Fruit fly (Drosophila melanogaster) whole organism, embryonic: ENCODE data around the gene CdGAPr.
A peak's percentile ranks its signal among the peaks of the same experiment; 100 is the strongest.

Experiments used
- Abd-B ChIP-seq: fragments of 200-800 bp; sonication (Bioruptor generic); optimal IDR thresholded peaks from 2 replicates; lab custom pipeline; 2018; ENCODE audit warnings: missing biosample characterization, mild to moderate bottlenecking, missing genetic modification characterization, moderate library complexity
- CG10565 ChIP-seq: fragments of 200-800 bp; sonication (Bioruptor generic); optimal IDR thresholded peaks from 3 replicates; lab custom pipeline; 2016; ENCODE audit warnings: missing biosample characterization, mild to moderate bottlenecking, missing genetic modification characterization
- CG11085 ChIP-seq: fragments of 200-800 bp; sonication (Bioruptor generic); IDR thresholded peaks from 2 replicates; pipeline ENCODE4 v1.3.6; 2022; ENCODE audit warnings: missing biosample characterization, missing genetic modification characterization
- CG12236 ChIP-seq: fragments of 200-800 bp; sonication (Bioruptor generic); optimal IDR thresholded peaks from 2 replicates; lab custom pipeline; 2016; ENCODE audit warnings: missing biosample characterization, missing genetic modification characterization
- CG12391 ChIP-seq: fragments of 200-800 bp; sonication (Bioruptor generic); optimal IDR thresholded peaks from 3 replicates; lab custom pipeline; 2018; ENCODE audit warnings: missing biosample characterization, mild to moderate bottlenecking, missing genetic modification characterization, moderate library complexity
- CG12659 ChIP-seq: fragments of 200-800 bp; sonication (Bioruptor generic); optimal IDR thresholded peaks from 3 replicates; lab custom pipeline; 2017; ENCODE audit warnings: mild to moderate bottlenecking, missing biosample characterization, missing genetic modification reagents, missing genetic modification characterization
- CG13894 ChIP-seq: fragments of 200-800 bp; sonication (Bioruptor generic); optimal IDR thresholded peaks from 3 replicates; lab custom pipeline; 2018; ENCODE audit warnings: missing biosample characterization, mild to moderate bottlenecking, missing genetic modification characterization, moderate library complexity
- CG15269 ChIP-seq: fragments of 200-800 bp; sonication (Bioruptor generic); optimal IDR thresholded peaks from 2 replicates; lab custom pipeline; 2018; ENCODE audit warnings: missing biosample characterization, mild to moderate bottlenecking, missing genetic modification characterization, moderate library complexity
- CG15514 ChIP-seq: fragments of 200-800 bp; sonication (Bioruptor generic); optimal IDR thresholded peaks from 3 replicates; lab custom pipeline; 2017; ENCODE audit warnings: missing biosample characterization, missing genetic modification characterization, mild to moderate bottlenecking, moderate library complexity, missing genetic modification reagents
- CG15601 ChIP-seq: fragments of 200-800 bp; sonication (Bioruptor generic); optimal IDR thresholded peaks from 3 replicates; lab custom pipeline; 2019; ENCODE audit warnings: missing biosample characterization, mild to moderate bottlenecking, missing genetic modification characterization, moderate library complexity
- CG1602 ChIP-seq: fragments of 200-800 bp; sonication (Bioruptor generic); optimal IDR thresholded peaks from 3 replicates; lab custom pipeline; 2016; ENCODE audit warnings: missing biosample characterization, missing genetic modification characterization
- CG16813 ChIP-seq: fragments of 200-800 bp; sonication (Bioruptor generic); IDR thresholded peaks from 3 replicates; pipeline ENCODE4 v1.3.6; 2022; ENCODE audit warnings: missing biosample characterization, missing genetic modification characterization; ENCODE audit not compliant: partially characterized antibody
- CG17361 ChIP-seq: fragments of 200-800 bp; sonication (Bioruptor generic); IDR thresholded peaks from 3 replicates; pipeline ENCODE4 v1.3.6; 2022; ENCODE audit warnings: missing biosample characterization, missing genetic modification characterization
- CG17568 ChIP-seq: fragments of 200-800 bp; sonication (Bioruptor generic); optimal IDR thresholded peaks from 2 replicates; lab custom pipeline; 2018; ENCODE audit warnings: missing biosample characterization, mild to moderate bottlenecking, missing genetic modification characterization, moderate library complexity
- CG30431 ChIP-seq: fragments of 200-800 bp; sonication (Bioruptor generic); optimal IDR thresholded peaks from 2 replicates; lab custom pipeline; 2017; ENCODE audit warnings: missing biosample characterization, missing genetic modification characterization
- CG3163 ChIP-seq: fragments of 200-800 bp; sonication (Bioruptor generic); optimal IDR thresholded peaks from 3 replicates; lab custom pipeline; 2016; ENCODE audit warnings: missing biosample characterization, missing genetic modification characterization
- CG34224 ChIP-seq: fragments of 200-800 bp; sonication (Bioruptor generic); IDR thresholded peaks from 3 replicates; pipeline ENCODE4 v1.3.6; 2022; ENCODE audit warnings: missing biosample characterization, missing genetic modification characterization; ENCODE audit not compliant: partially characterized antibody
- CG34376 ChIP-seq: fragments of 200-800 bp; sonication (Bioruptor generic); optimal IDR thresholded peaks from 2 replicates; lab custom pipeline; 2018; ENCODE audit warnings: missing biosample characterization, mild to moderate bottlenecking, missing genetic modification characterization
- CG4707 ChIP-seq: fragments of 200-800 bp; sonication (Bioruptor generic); optimal IDR thresholded peaks from 2 replicates; lab custom pipeline; 2018; ENCODE audit warnings: missing biosample characterization, mild to moderate bottlenecking, missing genetic modification characterization, moderate library complexity
- CG8089 ChIP-seq: fragments of 200-800 bp; sonication (Bioruptor generic); optimal IDR thresholded peaks from 3 replicates; lab custom pipeline; 2016; ENCODE audit warnings: missing biosample characterization, missing genetic modification characterization
- CG9609 ChIP-seq: fragments of 200-800 bp; sonication (Bioruptor generic); optimal IDR thresholded peaks from 3 replicates; lab custom pipeline; 2016; ENCODE audit warnings: missing biosample characterization, missing genetic modification characterization
- Ets65A ChIP-seq: fragments of 200-800 bp; sonication (Bioruptor generic); peaks from one replicate; lab custom pipeline; 2016; ENCODE audit warnings: missing biosample characterization, missing genetic modification characterization
- H15 ChIP-seq: fragments of 200-800 bp; sonication (Bioruptor generic); IDR thresholded peaks from 3 replicates; pipeline ENCODE4 v1.3.6; 2022; ENCODE audit warnings: missing biosample characterization, missing genetic modification characterization
- Hr39 ChIP-seq: fragments of >200 bp; optimal IDR thresholded peaks from 2 replicates; lab custom pipeline; 2017
- Hsf ChIP-seq: fragments of 200-800 bp; sonication (Bioruptor generic); optimal IDR thresholded peaks from 3 replicates; lab custom pipeline; 2016; ENCODE audit warnings: missing biosample characterization, missing genetic modification characterization
- Ptx1 ChIP-seq: fragments of 200-800 bp; sonication (Bioruptor generic); IDR thresholded peaks from 2 replicates; pipeline ENCODE4 v1.3.6; 2022; ENCODE audit warnings: missing biosample characterization, missing genetic modification characterization
- Trl ChIP-seq, 3 experiments: fragments of >200 bp in 2 of 3; fragments of 200-800 bp in 1 of 3; sonication (Bioruptor generic) in 1 of 3; optimal IDR thresholded peaks; 2 replicates in 1 of 3; 3 replicates in 2 of 3; lab custom pipeline; 2016 to 2017; ENCODE audit warnings: missing biosample characterization in 1 of 3, missing genetic modification characterization in 1 of 3
- abd-A ChIP-seq: fragments of 200-800 bp; sonication (Bioruptor generic); optimal IDR thresholded peaks from 3 replicates; lab custom pipeline; 2019; ENCODE audit warnings: missing biosample characterization, mild to moderate bottlenecking, missing genetic modification characterization, moderate library complexity
- crol ChIP-seq: fragments of 200-800 bp; sonication (Bioruptor generic); IDR thresholded peaks from 2 replicates; pipeline ENCODE4 v1.3.6; 2022; ENCODE audit warnings: missing biosample characterization, missing genetic modification characterization
- cwo ChIP-seq: fragments of 200-800 bp; sonication (Bioruptor generic); optimal IDR thresholded peaks from 3 replicates; lab custom pipeline; 2017; ENCODE audit warnings: missing biosample characterization, missing genetic modification characterization, mild to moderate bottlenecking, moderate library complexity, missing genetic modification reagents
- dan ChIP-seq: fragments of 200-800 bp; sonication (Bioruptor generic); IDR thresholded peaks from 2 replicates; pipeline ENCODE4 v1.3.6; 2022; ENCODE audit warnings: missing biosample characterization, missing genetic modification characterization
- dmrt99B ChIP-seq: fragments of 200-800 bp; sonication (Bioruptor generic); optimal IDR thresholded peaks from 2 replicates; lab custom pipeline; 2018; ENCODE audit warnings: missing biosample characterization, mild to moderate bottlenecking, missing genetic modification characterization, moderate library complexity
- en ChIP-seq: fragments of 200-800 bp; sonication (Bioruptor generic); optimal IDR thresholded peaks from 2 replicates; lab custom pipeline; 2016; ENCODE audit warnings: missing biosample characterization, missing genetic modification characterization
- ewg ChIP-seq: fragments of 200-800 bp; sonication (Bioruptor generic); optimal IDR thresholded peaks from 3 replicates; lab custom pipeline; 2017; ENCODE audit warnings: mild to moderate bottlenecking, missing biosample characterization, missing genetic modification reagents, missing genetic modification characterization
- gfzf ChIP-seq: fragments of 200-800 bp; sonication (Bioruptor generic); optimal IDR thresholded peaks from 2 replicates; lab custom pipeline; 2016; ENCODE audit warnings: missing biosample characterization, mild to moderate bottlenecking, missing genetic modification characterization, moderate library complexity
- jing ChIP-seq: fragments of 200-800 bp; sonication (Bioruptor generic); optimal IDR thresholded peaks from 2 replicates; lab custom pipeline; 2018; ENCODE audit warnings: missing biosample characterization, mild to moderate bottlenecking, missing genetic modification characterization
- kah ChIP-seq: fragments of 200-800 bp; sonication (Bioruptor generic); optimal IDR thresholded peaks from 2 replicates; lab custom pipeline; 2018; ENCODE audit warnings: missing biosample characterization, mild to moderate bottlenecking, missing genetic modification characterization
- nerfin-1 ChIP-seq: fragments of 200-800 bp; sonication (Bioruptor generic); optimal IDR thresholded peaks from 3 replicates; lab custom pipeline; 2019; ENCODE audit warnings: missing biosample characterization, mild to moderate bottlenecking, missing genetic modification characterization, moderate library complexity
- onecut ChIP-seq: fragments of 200-800 bp; sonication (Bioruptor generic); IDR thresholded peaks from 2 replicates; pipeline ENCODE4 v1.3.6; 2022; ENCODE audit warnings: missing biosample characterization, missing genetic modification characterization
- rib ChIP-seq: fragments of 200-800 bp; sonication (Bioruptor generic); IDR thresholded peaks from 2 replicates; pipeline ENCODE4 v1.3.6; 2022; ENCODE audit warnings: missing biosample characterization, missing genetic modification characterization
- run ChIP-seq: fragments of 200-800 bp; sonication (Bioruptor generic); optimal IDR thresholded peaks from 3 replicates; lab custom pipeline; 2018; ENCODE audit warnings: missing biosample characterization, mild to moderate bottlenecking, missing genetic modification characterization
- sd ChIP-seq: fragments of 200-800 bp; sonication (Bioruptor generic); optimal IDR thresholded peaks from 3 replicates; lab custom pipeline; 2018; ENCODE audit warnings: missing biosample characterization, mild to moderate bottlenecking, missing genetic modification characterization, moderate library complexity
- seq ChIP-seq: fragments of 200-800 bp; sonication (Bioruptor generic); IDR thresholded peaks from 2 replicates; pipeline ENCODE4 v1.3.6; 2022; ENCODE audit warnings: missing biosample characterization, missing genetic modification characterization
- stwl ChIP-seq: fragments of 200-800 bp; sonication (Bioruptor generic); optimal IDR thresholded peaks from 3 replicates; lab custom pipeline; 2018; ENCODE audit warnings: missing biosample characterization, mild to moderate bottlenecking, missing genetic modification characterization, moderate library complexity
- tx ChIP-seq: fragments of 200-800 bp; sonication (Bioruptor generic); optimal IDR thresholded peaks from 2 replicates; lab custom pipeline; 2016; ENCODE audit warnings: missing biosample characterization, missing genetic modification characterization
- zfh1 ChIP-seq: fragments of 200-800 bp; sonication (Bioruptor generic); IDR thresholded peaks from 3 replicates; pipeline ENCODE4 v1.3.6; 2022; ENCODE audit warnings: missing biosample characterization, missing genetic modification characterization

Gene CdGAPr

dm6 chr2L:19809515-19810049, 17.9 kb upstream of the CdGAPr start:
- TF ChIP-seq jing (GFP tag; lab: Kevin White, UChicago) = no peak
- no peak for TF ChIP-seq CG12236
- TF ChIP-seq nerfin-1 (tag; lab: Kevin White, UChicago) = peak; percentile 87
- TF ChIP-seq onecut (GFP tag; lab: Robert Waterston, UW) = peak; percentile 63
- TF ChIP-seq abd-A (tag; lab: Kevin White, UChicago) = peak; percentile 70
- no peak for TF ChIP-seq CG12659 (GFP tag; lab: Kevin White, UChicago)
- TF ChIP-seq cwo (GFP tag; lab: Kevin White, UChicago) = peak; percentile 91
- no peak for TF ChIP-seq zfh1 (GFP tag; lab: Robert Waterston, UW)
- peak; percentile 76 for TF ChIP-seq CG3163 (GFP tag; lab: Kevin White, UChicago)
- peak; percentile 18 for TF ChIP-seq CG13894
- TF ChIP-seq CG1602 (GFP tag; lab: Kevin White, UChicago) = no peak
- peak; percentile 70 for TF ChIP-seq ewg
- TF ChIP-seq sd (tag; lab: Kevin White, UChicago) = peak; percentile 62
- peak; percentile 58 for TF ChIP-seq Ets65A (GFP tag; lab: Kevin White, UChicago)
- TF ChIP-seq CG8089 (GFP tag; lab: Kevin White, UChicago) = no peak
- no peak for TF ChIP-seq Hsf
- TF ChIP-seq Hr39 (lab: Kevin White, UChicago) = no peak
- TF ChIP-seq Trl (optimal IDR thresholded peaks at IDR 0.05; lab: Kevin White, UChicago) = peak; percentile 24 to 37
- no peak for TF ChIP-seq Trl (GFP tag; optimal IDR thresholded peaks at IDR 0.05; lab: Kevin White, UChicago)

dm6 chr2L:19805007-19805406, 13.3 kb upstream of the CdGAPr start:
- TF ChIP-seq CG17361 (GFP tag; lab: Robert Waterston, UW) = no peak
- no peak for TF ChIP-seq CG34224 (GFP tag; lab: Robert Waterston, UW)
- TF ChIP-seq run (tag; lab: Kevin White, UChicago) = no peak
- no peak for TF ChIP-seq stwl
- TF ChIP-seq CG30431 = no peak
- TF ChIP-seq Ets65A (GFP tag; lab: Kevin White, UChicago) = peak; percentile 91
- TF ChIP-seq CG15514 = no peak
- no peak for TF ChIP-seq en

dm6 chr2L:19801951-19802612, 10.4 kb upstream of the CdGAPr start:
- TF ChIP-seq zfh1 (GFP tag; lab: Robert Waterston, UW) (no peak), CG34376 (GFP tag; lab: Kevin White, UChicago) (no peak), Ptx1 (GFP tag; lab: Robert Waterston, UW) (no peak), CG17568 (GFP tag; lab: Kevin White, UChicago) (no peak), Abd-B (GFP tag; lab: Kevin White, UChicago) (no peak), crol (GFP tag; lab: Robert Waterston, UW) (peak; percentile 73), gfzf (no peak), CG10565 (no peak), nerfin-1 (tag; lab: Kevin White, UChicago) (peak; percentile 56), rib (GFP tag; lab: Robert Waterston, UW) (no peak), dmrt99B (peak; percentile 50), CG9609 (GFP tag; lab: Kevin White, UChicago) (no peak), CG12391 (tag; lab: Kevin White, UChicago) (peak; percentile 7), CG1602 (GFP tag; lab: Kevin White, UChicago) (no peak), dan (GFP tag; lab: Robert Waterston, UW) (no peak), tx (no peak), H15 (GFP tag; lab: Robert Waterston, UW) (no peak), CG4707 (GFP tag; lab: Kevin White, UChicago) (peak; percentile 41), CG15601 (no peak), CG11085 (GFP tag; lab: Robert Waterston, UW) (no peak), kah (GFP tag; lab: Kevin White, UChicago) (no peak), seq (GFP tag; lab: Robert Waterston, UW) (0 out of 2 replicates have a peak, but pooled peaks have one; percentile 13), CG15269 (tag; lab: Kevin White, UChicago) (peak; percentile 16), onecut (GFP tag; lab: Robert Waterston, UW) (no peak), CG16813 (GFP tag; lab: Robert Waterston, UW) (no peak)
